Worm (Caenorhabditis elegans) whole organism, late embryonic: ENCODE results near the gene ZK892.6.

Source experiments
- C08G9.2 ChIP-seq: sonication (generic microtip); optimal IDR thresholded peaks from 2 replicates; lab custom pipeline; 2016; ENCODE audit warnings: mild to moderate bottlenecking, missing genetic modification characterization, moderate library complexity, missing compliant biosample characterization
- C38D4.7 ChIP-seq: fragments of 200-800 bp; sonication (Bioruptor generic); optimal IDR thresholded peaks from 2 replicates; lab custom pipeline; 2018; ENCODE audit warnings: mild to moderate bottlenecking, missing genetic modification characterization, moderate library complexity, missing compliant biosample characterization
- K02D7.2 ChIP-seq: sonication (generic microtip); optimal IDR thresholded peaks from 2 replicates; lab custom pipeline; 2017; ENCODE audit warnings: mild to moderate bottlenecking, missing genetic modification characterization, missing compliant biosample characterization
- K09A11.1 ChIP-seq: sonication (generic microtip); optimal IDR thresholded peaks from 2 replicates; lab custom pipeline; 2017; ENCODE audit warnings: antibody characterized with exemption, mild to moderate bottlenecking, missing genetic modification characterization, missing compliant biosample characterization; ENCODE audit not compliant: insufficient read depth
- T23F11.4 ChIP-seq: fragments of 200-800 bp; sonication (Bioruptor generic); optimal IDR thresholded peaks from 2 replicates; lab custom pipeline; 2018; ENCODE audit warnings: mild to moderate bottlenecking, missing genetic modification characterization, missing compliant biosample characterization
- Y22D7AL.16 ChIP-seq: sonication (generic microtip); optimal IDR thresholded peaks from 2 replicates; lab custom pipeline; 2016; ENCODE audit warnings: missing genetic modification characterization, missing compliant biosample characterization
- ahr-1 ChIP-seq: sonication (generic microtip); optimal IDR thresholded peaks from 2 replicates; lab custom pipeline; 2016; ENCODE audit warnings: missing genetic modification characterization, missing compliant biosample characterization
- ama-1 ChIP-seq: fragments of 150-350 bp; optimal IDR thresholded peaks from 2 replicates; lab custom pipeline; 2014
- ceh-14 ChIP-seq: sonication (generic microtip); optimal IDR thresholded peaks from 2 replicates; lab custom pipeline; 2016; ENCODE audit warnings: missing genotype, missing genetic modification characterization, missing compliant biosample characterization
- ceh-18 ChIP-seq: sonication (generic microtip); optimal IDR thresholded peaks from 2 replicates; lab custom pipeline; 2016; ENCODE audit warnings: missing genetic modification characterization, missing compliant biosample characterization
- ceh-19 ChIP-seq: fragments of 200-800 bp; sonication (Bioruptor generic); optimal IDR thresholded peaks from 2 replicates; lab custom pipeline; 2018; ENCODE audit warnings: mild to moderate bottlenecking, missing genetic modification characterization, missing compliant biosample characterization
- ceh-2 ChIP-seq: sonication (generic microtip); optimal IDR thresholded peaks from 2 replicates; lab custom pipeline; 2016; ENCODE audit warnings: missing genotype, missing genetic modification characterization, missing compliant biosample characterization
- ceh-22 ChIP-seq: sonication (generic microtip); optimal IDR thresholded peaks from 2 replicates; lab custom pipeline; 2017; ENCODE audit warnings: missing biosample characterization, missing genetic modification characterization
- ceh-24 ChIP-seq: sonication (generic microtip); optimal IDR thresholded peaks from 2 replicates; lab custom pipeline; 2016; ENCODE audit warnings: mild to moderate bottlenecking, missing genetic modification characterization, missing compliant biosample characterization
- ceh-30 ChIP-seq: fragments of 150-350 bp; optimal IDR thresholded peaks from 2 replicates; lab custom pipeline; 2014; ENCODE audit warnings: missing biosample characterization, missing genetic modification characterization
- ceh-31 ChIP-seq: sonication (generic microtip); optimal IDR thresholded peaks from 2 replicates; lab custom pipeline; 2016; ENCODE audit warnings: missing genetic modification characterization, missing compliant biosample characterization
- ceh-34 ChIP-seq: sonication (generic microtip); optimal IDR thresholded peaks from 2 replicates; lab custom pipeline; 2016; ENCODE audit warnings: mild to moderate bottlenecking, missing genetic modification characterization, missing compliant biosample characterization
- ceh-45 ChIP-seq: fragments of 200-800 bp; sonication (Bioruptor generic); IDR thresholded peaks from 2 replicates; pipeline ENCODE4 v1.3.6; 2022; ENCODE audit warnings: missing genetic modification reagents, missing genetic modification characterization, missing compliant biosample characterization
- ceh-6 ChIP-seq: fragments of 200-800 bp; sonication (Bioruptor generic); optimal IDR thresholded peaks from 2 replicates; lab custom pipeline; 2018; ENCODE audit warnings: mild to moderate bottlenecking, missing genetic modification characterization, missing compliant biosample characterization
- ceh-9 ChIP-seq: sonication (generic microtip); optimal IDR thresholded peaks from 2 replicates; lab custom pipeline; 2016; ENCODE audit warnings: mild to moderate bottlenecking, missing genetic modification characterization, inconsistent platforms, missing compliant biosample characterization
- elt-2 ChIP-seq: sonication (generic microtip); optimal IDR thresholded peaks from 2 replicates; lab custom pipeline; 2016; ENCODE audit warnings: missing genetic modification reagents, missing genetic modification characterization, missing compliant biosample characterization
- elt-4 ChIP-seq: sonication (generic microtip); optimal IDR thresholded peaks from 2 replicates; lab custom pipeline; 2016; ENCODE audit warnings: missing genetic modification characterization, missing compliant biosample characterization
- ets-4 ChIP-seq: sonication (generic microtip); optimal IDR thresholded peaks from 2 replicates; lab custom pipeline; 2016; ENCODE audit warnings: missing genetic modification characterization, missing compliant biosample characterization
- eyg-1 ChIP-seq: sonication (generic microtip); optimal IDR thresholded peaks from 2 replicates; lab custom pipeline; 2016; ENCODE audit warnings: missing genotype, missing genetic modification characterization, missing compliant biosample characterization
- fax-1 ChIP-seq: sonication (generic microtip); optimal IDR thresholded peaks from 2 replicates; lab custom pipeline; 2016; ENCODE audit warnings: missing genotype, missing genetic modification characterization, missing compliant biosample characterization
- fkh-10 ChIP-seq: fragments of 150-350 bp; optimal IDR thresholded peaks from 2 replicates; lab custom pipeline; 2014; ENCODE audit warnings: missing biosample characterization, missing genetic modification reagents, missing genetic modification characterization
- fkh-6 ChIP-seq: sonication (generic microtip); optimal IDR thresholded peaks from 2 replicates; lab custom pipeline; 2016; ENCODE audit warnings: missing genetic modification characterization, missing compliant biosample characterization
- hlh-30 ChIP-seq: sonication (generic microtip); optimal IDR thresholded peaks from 2 replicates; lab custom pipeline; 2017; ENCODE audit warnings: antibody characterized with exemption, missing genetic modification characterization, missing compliant biosample characterization; ENCODE audit not compliant: insufficient read depth
- hlh-6 ChIP-seq: sonication (generic microtip); optimal IDR thresholded peaks from 2 replicates; lab custom pipeline; 2016; ENCODE audit warnings: missing genotype, missing genetic modification characterization, missing compliant biosample characterization
- lim-6 ChIP-seq: sonication (generic microtip); optimal IDR thresholded peaks from 2 replicates; lab custom pipeline; 2016; ENCODE audit warnings: missing genetic modification characterization, missing compliant biosample characterization
- lin-11 ChIP-seq: fragments of 200-800 bp; sonication (Bioruptor generic); optimal IDR thresholded peaks from 2 replicates; lab custom pipeline; 2018; ENCODE audit warnings: mild to moderate bottlenecking, missing genetic modification characterization, missing compliant biosample characterization
- madf-2 ChIP-seq: sonication (generic microtip); optimal IDR thresholded peaks from 2 replicates; lab custom pipeline; 2017; ENCODE audit warnings: missing genetic modification characterization, missing compliant biosample characterization
- mec-3 ChIP-seq: sonication (generic microtip); optimal IDR thresholded peaks from 2 replicates; lab custom pipeline; 2016; ENCODE audit warnings: borderline replicate concordance, missing genetic modification characterization, missing compliant biosample characterization
- nhr-11 ChIP-seq: fragments of 150-350 bp; optimal IDR thresholded peaks from 2 replicates; lab custom pipeline; 2014; ENCODE audit warnings: missing biosample characterization, missing genetic modification characterization
- nhr-232 ChIP-seq: sonication (generic microtip); optimal IDR thresholded peaks from 2 replicates; lab custom pipeline; 2016; ENCODE audit warnings: missing genetic modification characterization, missing compliant biosample characterization
- npax-4 ChIP-seq: sonication (generic microtip); optimal IDR thresholded peaks from 2 replicates; lab custom pipeline; 2016; ENCODE audit warnings: missing genetic modification characterization, missing compliant biosample characterization
- odd-2 ChIP-seq: sonication (generic microtip); optimal IDR thresholded peaks from 2 replicates; lab custom pipeline; 2017; ENCODE audit warnings: antibody characterized with exemption, mild to moderate bottlenecking, missing genetic modification characterization, missing compliant biosample characterization
- pag-3 ChIP-seq: sonication (generic microtip); optimal IDR thresholded peaks from 2 replicates; lab custom pipeline; 2016; ENCODE audit warnings: missing compliant biosample characterization, missing genetic modification characterization, borderline replicate concordance
- pha-2 ChIP-seq: sonication (generic microtip); optimal IDR thresholded peaks from 2 replicates; lab custom pipeline; 2017; ENCODE audit warnings: mild to moderate bottlenecking, missing genetic modification characterization, missing compliant biosample characterization
- pqm-1 ChIP-seq: sonication (generic microtip); optimal IDR thresholded peaks from 2 replicates; lab custom pipeline; 2016; ENCODE audit warnings: missing genetic modification characterization, missing compliant biosample characterization
- pros-1 ChIP-seq: fragments of 150-350 bp; optimal IDR thresholded peaks from 2 replicates; lab custom pipeline; 2014; ENCODE audit warnings: missing biosample characterization, missing genetic modification reagents, missing genetic modification characterization
- ref-2 ChIP-seq: sonication (generic microtip); optimal IDR thresholded peaks from 2 replicates; lab custom pipeline; 2016; ENCODE audit warnings: missing genetic modification characterization, missing compliant biosample characterization
- sdc-2 ChIP-seq: sonication (generic microtip); optimal IDR thresholded peaks from 2 replicates; lab custom pipeline; 2016; ENCODE audit warnings: missing genotype, missing genetic modification characterization, missing compliant biosample characterization
- sox-4 ChIP-seq: sonication (generic microtip); optimal IDR thresholded peaks from 2 replicates; lab custom pipeline; 2017; ENCODE audit warnings: mild to moderate bottlenecking, missing genetic modification characterization, inconsistent platforms, missing compliant biosample characterization
- syd-9 ChIP-seq: sonication (generic microtip); optimal IDR thresholded peaks from 2 replicates; lab custom pipeline; 2016; ENCODE audit warnings: mild to moderate bottlenecking, missing genetic modification characterization, moderate library complexity, missing compliant biosample characterization
- tbx-2 ChIP-seq: sonication (generic microtip); optimal IDR thresholded peaks from 2 replicates; lab custom pipeline; 2016; ENCODE audit warnings: missing genetic modification characterization, missing compliant biosample characterization
- tbx-7 ChIP-seq: sonication (generic microtip); optimal IDR thresholded peaks from 2 replicates; lab custom pipeline; 2016; ENCODE audit warnings: missing genotype, missing genetic modification characterization, missing compliant biosample characterization
- ttx-3 ChIP-seq: sonication (generic microtip); optimal IDR thresholded peaks from 2 replicates; lab custom pipeline; 2016; ENCODE audit warnings: missing genetic modification reagents, missing genetic modification characterization, missing compliant biosample characterization
- unc-42 ChIP-seq: sonication (generic microtip); optimal IDR thresholded peaks from 2 replicates; lab custom pipeline; 2016; ENCODE audit warnings: missing genotype, missing genetic modification characterization, missing compliant biosample characterization
- unc-55 ChIP-seq: sonication (generic microtip); optimal IDR thresholded peaks from 2 replicates; lab custom pipeline; 2017; ENCODE audit warnings: missing biosample characterization, missing genetic modification reagents, missing genetic modification characterization
- unc-86 ChIP-seq: sonication (generic microtip); optimal IDR thresholded peaks from 2 replicates; lab custom pipeline; 2016; ENCODE audit warnings: missing genetic modification characterization, missing compliant biosample characterization
- zip-5 ChIP-seq: sonication (generic microtip); optimal IDR thresholded peaks from 2 replicates; lab custom pipeline; 2016; ENCODE audit warnings: missing genetic modification characterization, missing compliant biosample characterization
- ztf-16 ChIP-seq: sonication (generic microtip); optimal IDR thresholded peaks from 2 replicates; lab custom pipeline; 2017; ENCODE audit warnings: missing genetic modification characterization, missing compliant biosample characterization

The ZK892.6 gene

ce11 chrII:9931476-9931875 is 48.5 kb downstream of the ZK892.6 start, which contains the start of gene pho-11:
Gene pho-11, plus strand, starts transcription at chrII:9931849.
- TF ChIP-seq ceh-34 (tag; lab: Kevin White, UChicago) (no peak), mec-3 (tag; lab: Kevin White, UChicago) (no peak), elt-2 (peak; percentile 14)
- TF ChIP-seq, all 69 proteins: peak for 1

- TF ChIP-seq tbx-2 (peak; percentile 67), Y22D7AL.16 (tag; lab: Kevin White, UChicago) (no peak), elt-4 (tag; lab: Kevin White, UChicago) (no peak), npax-4 (no peak), unc-55 (GFP tag; lab: Kevin White, UChicago) (no peak), ceh-22 (no peak), ceh-24 (tag; lab: Kevin White, UChicago) (no peak), C38D4.7 (GFP tag; lab: Kevin White, UChicago) (no peak), C08G9.2 (tag; lab: Kevin White, UChicago) (peak; percentile 55), ceh-2 (tag; lab: Kevin White, UChicago) (peak; percentile 22), nhr-232 (tag; lab: Kevin White, UChicago) (no peak), ets-4 (tag; lab: Kevin White, UChicago) (peak; percentile 40), lim-6 (tag; lab: Kevin White, UChicago) (no peak), madf-2 (tag; lab: Kevin White, UChicago) (no peak), ahr-1 (no peak), ceh-9 (no peak), hlh-30 (tag; lab: Kevin White, UChicago) (no peak), ceh-34 (tag; lab: Kevin White, UChicago) (no peak), unc-86 (tag; lab: Kevin White, UChicago) (no peak), ceh-18 (peak; percentile 4), ceh-45 (GFP tag; lab: Robert Waterston, UW) (no peak), sox-4 (tag; lab: Kevin White, UChicago) (no peak), odd-2 (tag; lab: Kevin White, UChicago) (no peak), zip-5 (tag; lab: Kevin White, UChicago) (no peak), hlh-6 (tag; lab: Kevin White, UChicago) (no peak), K09A11.1 (tag; lab: Kevin White, UChicago) (no peak), syd-9 (tag; lab: Kevin White, UChicago) (no peak), tbx-7 (peak; percentile 27), pag-3 (tag; lab: Kevin White, UChicago) (no peak), lin-11 (tag; lab: Kevin White, UChicago) (no peak), fkh-6 (tag; lab: Kevin White, UChicago) (no peak), ceh-14 (tag; lab: Kevin White, UChicago) (no peak), ceh-30 (no peak), ref-2 (tag; lab: Kevin White, UChicago) (peak; percentile 36), pha-2 (tag; lab: Kevin White, UChicago) (no peak), pqm-1 (tag; lab: Kevin White, UChicago) (no peak), K02D7.2 (no peak), fax-1 (no peak), nhr-11 (tag; lab: Kevin White, UChicago) (no peak), unc-42 (no peak), pros-1 (tag; lab: Kevin White, UChicago) (no peak), sdc-2 (tag; lab: Kevin White, UChicago) (no peak), eyg-1 (no peak), ttx-3 (tag; lab: Kevin White, UChicago) (no peak), ceh-6 (GFP tag; lab: Kevin White, UChicago) (no peak), ztf-16 (no peak), ceh-31 (peak; percentile 67), ama-1 (lab: Kevin White, UChicago) (no peak), ceh-19 (no peak), T23F11.4 (no peak), fkh-10 (GFP tag; lab: Kevin White, UChicago) (no peak)
Measured at ce11 chrII:9931012-9931411, 48.9 kb downstream of the ZK892.6 start.
